Worm (Caenorhabditis elegans): ENCODE results near the gene nep-13.
A peak's percentile ranks its signal among the peaks of the same experiment; 100 is the strongest.

Gene nep-13

DNA sequence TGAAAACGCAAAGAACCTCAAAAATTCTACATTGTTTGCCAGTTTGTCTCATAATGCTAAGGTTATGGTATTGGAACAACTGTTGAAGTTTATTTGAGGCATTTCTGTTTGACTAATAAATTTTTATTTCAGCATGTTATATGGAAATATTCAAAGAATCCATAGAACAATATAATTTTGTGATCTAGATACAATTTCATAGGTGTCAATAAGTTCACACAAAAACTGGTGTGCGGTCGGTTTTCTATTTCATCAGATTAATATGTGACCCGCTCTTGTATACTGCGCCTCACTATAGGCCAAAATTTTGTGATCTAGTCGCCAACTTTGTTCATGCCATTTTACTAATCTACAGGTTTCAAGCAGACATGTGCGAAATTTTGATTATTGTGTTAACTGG, 17.0 kb downstream of the nep-13 start, which contains the start of gene btb-22:
Gene btb-22 (plus strand): TSS at position 301 of the 400 bp plus-strand sequence.
- TF ChIP-seq pha-4 (tag; optimal IDR thresholded peaks at IDR 0.05) (no peak), lag-1 (GFP tag; IDR thresholded peaks at IDR 0.05) (no peak), K12H6.12 (tag; optimal IDR thresholded peaks at IDR 0.05) (no peak), zim-3 (tag; optimal IDR thresholded peaks at IDR 0.05) (no peak), ceh-58 (GFP tag; IDR thresholded peaks at IDR 0.05) (no peak), ceh-100 (GFP tag; IDR thresholded peaks at IDR 0.05) (no peak), ztf-3 (GFP tag; optimal IDR thresholded peaks at IDR 0.05) (no peak)

DNA sequence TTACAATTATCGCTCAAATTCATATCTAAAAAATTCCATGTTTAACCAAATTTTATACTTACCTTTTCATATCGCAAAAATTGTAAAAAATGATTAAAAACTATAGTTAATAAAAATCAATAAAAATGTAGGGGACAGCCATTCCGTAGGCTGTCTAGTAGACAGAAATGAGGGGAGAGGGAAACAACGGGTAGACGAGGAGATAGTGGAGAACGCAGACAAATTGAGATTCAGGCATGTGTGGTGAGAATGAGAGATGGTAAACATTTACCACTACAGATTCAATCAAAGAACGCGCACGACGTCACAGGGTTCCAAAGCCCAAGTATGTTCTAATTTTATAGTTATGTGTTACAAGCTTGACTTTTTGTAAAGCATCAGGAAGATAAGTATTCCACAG, 21.1 kb downstream of the nep-13 start:
- peak; percentile 53 for TF ChIP-seq F23B12.7 (tag; optimal IDR thresholded peaks at IDR 0.05; ENCODE audit: insufficient read depth)
- TF ChIP-seq nfyb-1 (GFP tag; IDR thresholded peaks at IDR 0.05): 0 out of 2 replicates have a peak, but pooled peaks have one; percentile 33
- TF ChIP-seq nhr-80 (tag; optimal IDR thresholded peaks at IDR 0.05): peak; percentile 47
- no peak for TF ChIP-seq mel-28 (tag; optimal IDR thresholded peaks at IDR 0.05; ENCODE audit: borderline replicate concordance)
- TF ChIP-seq rec-8 (tag; optimal IDR thresholded peaks at IDR 0.05): no peak
- 0 out of 2 replicates have a peak, but pooled peaks have one; percentile 35 for TF ChIP-seq pbrm-1 (GFP tag; IDR thresholded peaks at IDR 0.05)
- no peak for TF ChIP-seq ccch-3 (GFP tag; optimal IDR thresholded peaks at IDR 0.05)
- TF ChIP-seq hmg-1.2 (GFP tag; IDR thresholded peaks at IDR 0.05): 0 out of 2 replicates have a peak, but pooled peaks have one; percentile 19
- TF ChIP-seq lin-35 (GFP tag; optimal IDR thresholded peaks at IDR 0.05): no peak
- no peak for TF ChIP-seq cebp-1 (GFP tag; IDR thresholded peaks at IDR 0.05)
- peak; percentile 42 for TF ChIP-seq cebp-1 (tag; optimal IDR thresholded peaks at IDR 0.05)

DNA sequence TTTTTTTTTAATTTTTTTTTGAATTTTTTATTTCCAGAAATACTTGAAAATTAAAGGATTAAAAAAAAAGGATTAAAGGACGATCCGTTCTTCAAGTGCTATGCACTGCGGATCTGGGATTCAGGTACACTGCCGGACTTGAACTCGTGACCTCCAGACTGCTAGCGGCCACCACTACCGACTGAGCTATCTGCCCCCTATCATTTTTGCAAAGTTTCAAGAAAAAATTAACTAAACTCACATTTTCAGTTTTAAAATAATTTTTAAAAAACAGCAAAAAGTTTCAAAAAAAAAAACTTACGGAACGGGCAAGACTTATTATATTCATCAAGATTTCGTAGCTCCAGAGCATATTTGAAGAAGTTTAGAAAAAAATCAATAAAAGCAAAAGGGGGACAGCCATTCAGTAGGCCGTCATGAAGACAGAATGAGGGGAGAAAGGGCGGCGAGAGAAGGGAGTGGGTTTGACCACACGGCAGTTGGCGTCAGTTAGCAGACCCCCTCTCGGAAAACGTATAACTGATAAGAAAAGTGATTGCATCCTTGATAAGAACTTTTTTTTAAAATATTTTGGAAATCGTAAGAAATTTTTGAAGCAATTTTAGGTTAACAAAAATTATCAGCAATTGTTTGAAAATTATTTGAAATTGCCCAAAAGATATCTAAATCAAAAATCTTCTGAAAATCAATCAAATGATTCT, 28.7 kb downstream of the nep-13 start:
- TF ChIP-seq rpc-1 (optimal IDR thresholded peaks at IDR 0.05) (peak; percentile 31), rpc-1 (tag; optimal IDR thresholded peaks at IDR 0.05) (peak; percentile 73), B0261.1 (tag; optimal IDR thresholded peaks at IDR 0.05) (peak; percentile 19), F10E7.11 (tag; optimal IDR thresholded peaks at IDR 0.05) (no peak), ceh-27 (GFP tag; optimal IDR thresholded peaks at IDR 0.05) (no peak), unc-62 (GFP tag; optimal IDR thresholded peaks at IDR 0.05) (no peak), nhr-80 (tag; optimal IDR thresholded peaks at IDR 0.05) (peak; percentile 41), bed-1 (GFP tag; IDR thresholded peaks at IDR 0.05) (no peak), him-1 (tag; optimal IDR thresholded peaks at IDR 0.05) (peak; percentile 4), akir-1 (GFP tag; optimal IDR thresholded peaks at IDR 0.05) (no peak), xnd-1 (tag; optimal IDR thresholded peaks at IDR 0.05) (no peak), nfyb-1 (GFP tag; IDR thresholded peaks at IDR 0.05) (no peak), tbp1 (GFP tag; optimal IDR thresholded peaks at IDR 0.05) (peak; percentile 65)

DNA sequence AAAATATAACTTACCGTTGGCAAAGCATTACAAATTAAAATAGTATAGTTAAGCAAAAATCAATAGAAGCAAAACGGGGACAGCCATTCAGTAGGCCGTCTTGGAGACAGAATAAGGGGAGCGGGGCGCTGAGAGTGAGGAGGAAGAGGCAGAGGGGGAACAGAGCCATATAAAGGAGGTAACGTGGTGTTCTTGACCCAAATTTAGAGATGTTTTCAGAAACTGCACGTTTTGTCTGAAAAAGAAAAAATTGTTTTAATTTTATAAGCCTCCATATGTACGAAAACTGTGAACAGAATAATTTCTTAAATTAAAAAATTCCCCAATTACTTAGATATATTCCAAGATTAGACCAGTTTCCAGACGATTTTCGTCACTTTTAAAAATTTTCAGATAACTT, 31.0 kb downstream of the nep-13 start, which contains the start of gene F39E9.6:
Gene F39E9.6 (minus strand): TSS at position 101 of the 400 bp plus-strand sequence.
- TF ChIP-seq nfya-1 (tag; optimal IDR thresholded peaks at IDR 0.05; ENCODE audit: borderline replicate concordance, insufficient read depth): no peak
- TF ChIP-seq mel-28 (tag; optimal IDR thresholded peaks at IDR 0.05; ENCODE audit: borderline replicate concordance): no peak
- TF ChIP-seq hlh-26 (GFP tag; conservative IDR thresholded peaks at IDR 0.05): no peak
- TF ChIP-seq hlh-12 (tag; optimal IDR thresholded peaks at IDR 0.05): no peak
- TF ChIP-seq F23B12.7 (tag; optimal IDR thresholded peaks at IDR 0.05; ENCODE audit: insufficient read depth): no peak
- no peak for TF ChIP-seq attf-6 (GFP tag; IDR thresholded peaks at IDR 0.05)
- no peak for TF ChIP-seq dox-1 (GFP tag; IDR thresholded peaks at IDR 0.05)
- TF ChIP-seq T07F8.4 (tag; optimal IDR thresholded peaks at IDR 0.05): no peak
